Worm (Caenorhabditis elegans): ENCODE data around the gene Y43F8B.3.

ce11 chrV:19477852-19478251, 25.0 kb upstream of the Y43F8B.3 start, which contains the start of gene Y43F8B.9:
- TF ChIP-seq nhr-23 (tag; optimal IDR thresholded peaks at IDR 0.05) (no peak), egl-27 (tag; optimal IDR thresholded peaks at IDR 0.05) (no peak), skn-1 (tag; optimal IDR thresholded peaks at IDR 0.05) (no peak), mbf-1 (tag; optimal IDR thresholded peaks at IDR 0.05) (no peak), nhr-77 (tag; optimal IDR thresholded peaks at IDR 0.05) (no peak), nhr-10 (tag; optimal IDR thresholded peaks at IDR 0.05) (no peak), ceh-82 (tag; optimal IDR thresholded peaks at IDR 0.05) (no peak)
